Worm (Caenorhabditis elegans) whole organism, early embryonic: ENCODE measurements around the gene pac-1.

Experiments used
- B0310.2 ChIP-seq: sonication (generic microtip); optimal IDR thresholded peaks from 2 replicates; lab custom pipeline; 2016; ENCODE audit warnings: mild to moderate bottlenecking, missing genetic modification characterization, missing compliant biosample characterization
- aly-1 ChIP-seq: sonication (generic microtip); optimal IDR thresholded peaks from 2 replicates; lab custom pipeline; 2016; ENCODE audit warnings: missing genetic modification characterization, missing compliant biosample characterization
- ama-1 ChIP-seq: fragments of 150-350 bp; optimal IDR thresholded peaks from 2 replicates; lab custom pipeline; 2014
- flt-1 ChIP-seq: fragments of 200-800 bp; sonication (Bioruptor generic); IDR thresholded peaks from 2 replicates; pipeline ENCODE4 v1.3.6; 2022; ENCODE audit warnings: missing genetic modification characterization, missing compliant biosample characterization
- hmbx-1 ChIP-seq: sonication (generic microtip); optimal IDR thresholded peaks from 2 replicates; lab custom pipeline; 2016; ENCODE audit warnings: mild to moderate bottlenecking, missing genetic modification characterization, missing compliant biosample characterization
- hnd-1 ChIP-seq: sonication (generic microtip); optimal IDR thresholded peaks from 2 replicates; lab custom pipeline; 2016; ENCODE audit warnings: missing genetic modification characterization, missing compliant biosample characterization
- pes-1 ChIP-seq: fragments of 200-800 bp; sonication (Bioruptor generic); IDR thresholded peaks from 2 replicates; pipeline ENCODE4 v1.3.6; 2022; ENCODE audit warnings: missing genetic modification reagents, missing genetic modification characterization, missing compliant biosample characterization
- tbx-37 ChIP-seq: fragments of 200-800 bp; sonication (Bioruptor generic); conservative IDR thresholded peaks from 2 replicates; pipeline ENCODE4 v1.3.6; 2022; ENCODE audit warnings: missing genetic modification reagents, missing genetic modification characterization, missing compliant biosample characterization
- tra-4 ChIP-seq: sonication (generic microtip); optimal IDR thresholded peaks from 2 replicates; lab custom pipeline; 2017; ENCODE audit warnings: missing genetic modification characterization, missing compliant biosample characterization

- TF ChIP-seq tra-4 (tag; lab: Kevin White, UChicago) (no peak), aly-1 (tag; lab: Kevin White, UChicago) (no peak), ama-1 (lab: Kevin White, UChicago) (peak; percentile 84), hmbx-1 (tag; lab: Kevin White, UChicago) (no peak), hnd-1 (tag; lab: Kevin White, UChicago) (no peak), B0310.2 (no peak), flt-1 (GFP tag; lab: Robert Waterston, UW) (no peak), pes-1 (GFP tag; lab: Robert Waterston, UW) (no peak), tbx-37 (GFP tag; lab: Robert Waterston, UW) (no peak)
These were observed 34.2 kb downstream of the pac-1 start for ce11 chrIII:8529002-8529401.
